Worm (Caenorhabditis elegans): ENCODE results near the gene C15F1.5.

DNA sequence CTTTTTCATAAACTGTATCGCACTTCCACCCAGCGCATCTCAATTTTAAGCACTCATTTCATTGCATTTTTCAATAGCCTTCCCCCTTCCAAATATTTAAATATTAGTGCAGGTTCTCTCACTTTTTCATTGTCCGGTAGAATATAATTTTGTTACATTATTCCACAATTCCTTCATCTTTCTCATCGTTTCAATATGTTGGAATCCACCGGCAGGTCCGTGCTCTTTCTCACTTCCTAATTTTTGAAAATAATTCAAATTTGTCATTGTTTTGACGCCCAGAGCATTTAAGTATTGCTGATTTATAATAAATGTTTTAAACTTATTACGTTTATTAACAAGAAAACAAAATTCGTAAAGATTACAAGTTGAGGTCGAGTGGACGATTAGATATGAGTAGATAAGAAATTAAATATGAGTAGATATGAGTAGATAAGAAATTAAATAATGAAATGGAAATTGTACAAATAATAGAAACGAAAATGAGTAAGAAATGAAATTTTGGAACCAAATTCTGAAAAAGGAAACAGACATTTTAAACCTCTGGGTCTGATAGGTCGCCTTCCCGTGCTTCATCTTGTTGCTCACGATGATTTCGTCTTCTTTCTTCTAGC is 15.2 kb downstream of the C15F1.5 start:
- TF ChIP-seq mab-9 (GFP tag; IDR thresholded peaks at IDR 0.05) = no peak
- no peak for TF ChIP-seq egl-27 (tag; optimal IDR thresholded peaks at IDR 0.05)
- no peak for TF ChIP-seq ama-1 (optimal IDR thresholded peaks at IDR 0.05)
- no peak for TF ChIP-seq unc-86 (tag; optimal IDR thresholded peaks at IDR 0.05)
- no peak for TF ChIP-seq fkh-8 (tag; optimal IDR thresholded peaks at IDR 0.05)
- no peak for TF ChIP-seq Y116A8C.19 (tag; optimal IDR thresholded peaks at IDR 0.05; ENCODE audit: borderline replicate concordance)
- TF ChIP-seq nhr-84 (tag; optimal IDR thresholded peaks at IDR 0.05) = no peak

Data from whole organism, L1 larva.